Fruit fly (Drosophila melanogaster): Measurements from ENCODE around the gene Or85e.

The Or85e gene

DNA sequence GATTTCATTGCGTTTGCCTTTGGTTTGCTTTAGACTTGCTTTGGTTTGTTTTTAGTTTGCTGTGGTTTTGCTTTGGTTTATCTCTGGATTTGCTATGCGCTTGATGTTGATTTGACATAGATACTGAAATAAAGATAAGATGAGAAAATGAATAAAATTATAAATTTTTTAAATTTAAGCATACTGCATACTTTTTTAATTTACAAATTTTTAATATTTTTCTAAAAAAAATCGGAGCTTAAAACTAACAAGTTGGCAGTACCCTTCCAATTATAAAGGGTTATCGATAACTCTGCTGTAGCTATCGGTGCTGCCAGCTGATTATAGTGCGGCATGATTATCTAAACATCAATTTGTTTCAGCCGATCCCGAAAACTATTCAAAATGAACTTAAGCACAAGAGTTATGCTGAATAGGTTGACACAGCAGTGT is 38.1 kb upstream of the Or85e start, which contains the start of gene mRpL19 (continued):
- TF ChIP-seq Xrp1 (GFP tag; IDR thresholded peaks at IDR 0.05) (peak; percentile 36; the same call in 1 of the 2 replicates), gsb (GFP tag; IDR thresholded peaks at IDR 0.05) (no peak), kni (GFP tag; optimal IDR thresholded peaks at IDR 0.05) (no peak), cad (GFP tag; optimal IDR thresholded peaks at IDR 0.05) (no peak), Ets97D (GFP tag; optimal IDR thresholded peaks at IDR 0.05) (peak; percentile 9), CG31441 (GFP tag; IDR thresholded peaks at IDR 0.05) (peak; percentile 72), D19A (tag; optimal IDR thresholded peaks at IDR 0.05) (peak; percentile 64), H15 (GFP tag; IDR thresholded peaks at IDR 0.05) (no peak), Ssrp (tag; optimal IDR thresholded peaks at IDR 0.05) (peak; percentile 29), gt (GFP tag; IDR thresholded peaks at IDR 0.05) (no peak), CG14710 (tag; optimal IDR thresholded peaks at IDR 0.05) (peak; percentile 69), Pdp1 (GFP tag; optimal IDR thresholded peaks at IDR 0.05) (peak in 1 of 2 experiments; percentile 90), sd (tag; optimal IDR thresholded peaks at IDR 0.05) (no peak), chinmo (GFP tag; IDR thresholded peaks at IDR 0.05; ENCODE audit: partially characterized antibody) (0 out of 4 replicates have a peak, but pooled peaks have one; percentile 40), sr (GFP tag; IDR thresholded peaks at IDR 0.05) (no peak), btn (GFP tag; optimal IDR thresholded peaks at IDR 0.05) (no peak), CG13424 (tag; optimal IDR thresholded peaks at IDR 0.05) (peak; percentile 71), unc-4 (GFP tag; IDR thresholded peaks at IDR 0.05; ENCODE audit: partially characterized antibody) (peak; percentile 70), CG17385 (GFP tag; optimal IDR thresholded peaks at IDR 0.05) (peak; percentile 50), CG4424 (GFP tag; optimal IDR thresholded peaks at IDR 0.05) (peak; percentile 41), CG4820 (GFP tag; optimal IDR thresholded peaks at IDR 0.05) (no peak), slbo (GFP tag; IDR thresholded peaks at IDR 0.05) (peak; percentile 22; the same call in 1 of the 2 replicates), Hmr (GFP tag; optimal IDR thresholded peaks at IDR 0.05) (peak; percentile 10), inv (GFP tag; IDR thresholded peaks at IDR 0.05; ENCODE audit: partially characterized antibody) (0 out of 2 replicates have a peak, but pooled peaks have one; percentile 6), stc (GFP tag; IDR thresholded peaks at IDR 0.05) (no peak), insv (GFP tag; optimal IDR thresholded peaks at IDR 0.05) (peak in 1 of 2 experiments; percentile 23), CG1233 (GFP tag; optimal IDR thresholded peaks at IDR 0.05) (no peak), CG13287 (GFP tag; IDR thresholded peaks at IDR 0.05; ENCODE audit: partially characterized antibody) (peak; percentile 80), Myb (GFP tag; optimal IDR thresholded peaks at IDR 0.05) (no peak), p53 (GFP tag; optimal IDR thresholded peaks at IDR 0.05) (no peak), CG10565 (GFP tag; optimal IDR thresholded peaks at IDR 0.05) (no peak), CG9797 (GFP tag; optimal IDR thresholded peaks at IDR 0.05) (peak; percentile 26), usp (GFP tag; optimal IDR thresholded peaks at IDR 0.05) (no peak), CG18262 (tag; optimal IDR thresholded peaks at IDR 0.05) (peak; percentile 63), Hand (GFP tag; optimal IDR thresholded peaks at IDR 0.05) (peak; percentile 32), vvl (GFP tag; IDR thresholded peaks at IDR 0.05) (no peak), CG33213 (GFP tag; optimal IDR thresholded peaks at IDR 0.05) (no peak), CG30403 (GFP tag; optimal IDR thresholded peaks at IDR 0.05) (peak; percentile 46), Fer2 (tag; optimal IDR thresholded peaks at IDR 0.05) (peak; percentile 22), HHEX (GFP tag; optimal IDR thresholded peaks at IDR 0.05) (no peak), CG5245 (GFP tag; optimal IDR thresholded peaks at IDR 0.05) (no peak), CG5953 (GFP tag; IDR thresholded peaks at IDR 0.05) (no peak), CG15269 (tag; optimal IDR thresholded peaks at IDR 0.05) (peak; percentile 62), BEAF-32 (GFP tag; optimal IDR thresholded peaks at IDR 0.05) (peak; percentile 54), Mad (GFP tag; optimal IDR thresholded peaks at IDR 0.05) (no peak), CG1529 (GFP tag; optimal IDR thresholded peaks at IDR 0.05) (no peak), gem (tag; optimal IDR thresholded peaks at IDR 0.05) (peak; percentile 70), H2.0 (GFP tag; IDR thresholded peaks at IDR 0.05) (no peak), Gsc (GFP tag; IDR thresholded peaks at IDR 0.05) (no peak), vfl (GFP tag; optimal IDR thresholded peaks at IDR 0.05) (no peak), schlank (tag; optimal IDR thresholded peaks at IDR 0.05) (no peak)

All from whole organism, embryonic.